Fruit fly (Drosophila melanogaster): ENCODE results near the gene CG15167.

DNA sequence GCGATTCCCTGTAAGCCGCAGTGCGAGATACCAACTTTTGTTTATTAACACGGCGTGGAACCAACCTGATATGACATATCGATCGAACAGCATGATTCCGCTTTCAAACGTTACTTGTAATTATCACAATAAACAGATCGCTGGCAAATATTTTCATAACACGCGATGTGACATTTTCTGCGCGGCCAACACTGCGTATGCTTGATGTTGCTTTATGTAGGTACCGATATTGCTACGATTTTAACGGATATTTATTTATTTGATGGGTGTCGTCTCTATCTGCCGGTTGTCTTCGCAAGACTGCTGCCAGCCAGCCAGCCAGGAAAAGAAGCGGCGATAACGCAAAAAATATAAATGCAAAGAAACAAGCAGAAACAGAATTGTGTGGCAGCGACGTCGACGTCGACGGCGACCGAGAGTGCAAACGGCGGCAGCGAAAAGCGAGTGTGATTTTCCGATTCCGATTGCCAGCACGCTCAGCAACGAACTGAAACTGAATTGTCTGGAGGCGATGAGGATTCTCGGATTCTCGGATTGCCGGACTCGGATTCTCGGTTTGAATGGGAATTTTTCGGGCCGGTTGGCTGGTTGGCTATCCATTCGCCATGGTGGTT, 42.2 kb downstream of the CG15167 start:
- TF ChIP-seq Crg-1 (GFP tag; optimal IDR thresholded peaks at IDR 0.05) (no peak), Mnt (GFP tag; optimal IDR thresholded peaks at IDR 0.05) (no peak), Hr96 (GFP tag; optimal IDR thresholded peaks at IDR 0.05) (no peak)
